Worm (Caenorhabditis elegans) whole organism, L2 larva: ENCODE measurements around the gene nspe-4.

ENCODE experiments used
- alr-1 ChIP-seq: fragments of 150-350 bp; optimal IDR thresholded peaks from 2 replicates; lab custom pipeline; 2014; ENCODE audit warnings: missing biosample characterization, missing genetic modification characterization
- blmp-1 ChIP-seq: sonication (generic microtip); optimal IDR thresholded peaks from 2 replicates; lab custom pipeline; 2017; ENCODE audit warnings: missing genetic modification characterization, mild to moderate bottlenecking, missing compliant biosample characterization, antibody characterized with exemption, moderate library complexity; ENCODE audit not compliant: insufficient read depth
- ceh-16 ChIP-seq: fragments of 150-350 bp; optimal IDR thresholded peaks from 2 replicates; lab custom pipeline; 2014; ENCODE audit warnings: missing biosample characterization, missing genetic modification characterization
- ceh-82 ChIP-seq: fragments of 150-350 bp; optimal IDR thresholded peaks from 2 replicates; lab custom pipeline; 2014; ENCODE audit warnings: missing biosample characterization, missing genetic modification characterization
- egl-27 ChIP-seq: sonication (generic microtip); optimal IDR thresholded peaks from 3 replicates; lab custom pipeline; 2017; ENCODE audit warnings: missing biosample characterization, missing genetic modification reagents, missing genetic modification characterization
- elt-3 ChIP-seq: sonication (generic microtip); optimal IDR thresholded peaks from 2 replicates; lab custom pipeline; 2017; ENCODE audit warnings: missing biosample characterization, missing genetic modification characterization
- nhr-12 ChIP-seq: fragments of 150-350 bp; optimal IDR thresholded peaks from 2 replicates; lab custom pipeline; 2014; ENCODE audit warnings: missing biosample characterization, missing genetic modification characterization
- nhr-25 ChIP-seq: fragments of 150-350 bp; sonication (generic microtip); optimal IDR thresholded peaks from 3 replicates; lab custom pipeline; 2014; ENCODE audit warnings: missing biosample characterization, missing genetic modification characterization
- unc-39 ChIP-seq: fragments of 150-350 bp; optimal IDR thresholded peaks from 2 replicates; lab custom pipeline; 2014; ENCODE audit warnings: missing biosample characterization, missing genetic modification characterization
- unc-55 ChIP-seq: fragments of 150-350 bp; sonication (generic microtip); optimal IDR thresholded peaks from 3 replicates; lab custom pipeline; 2014; ENCODE audit warnings: missing biosample characterization, missing genetic modification reagents, missing genetic modification characterization
- unc-62 ChIP-seq: fragments of 150-350 bp; optimal IDR thresholded peaks from 2 replicates; lab custom pipeline; 2014; ENCODE audit warnings: missing biosample characterization, missing genetic modification reagents, missing genetic modification characterization
- ztf-11 ChIP-seq: sonication (generic microtip); optimal IDR thresholded peaks from 2 replicates; lab custom pipeline; 2017; ENCODE audit warnings: missing biosample characterization, missing genetic modification characterization

DNA sequence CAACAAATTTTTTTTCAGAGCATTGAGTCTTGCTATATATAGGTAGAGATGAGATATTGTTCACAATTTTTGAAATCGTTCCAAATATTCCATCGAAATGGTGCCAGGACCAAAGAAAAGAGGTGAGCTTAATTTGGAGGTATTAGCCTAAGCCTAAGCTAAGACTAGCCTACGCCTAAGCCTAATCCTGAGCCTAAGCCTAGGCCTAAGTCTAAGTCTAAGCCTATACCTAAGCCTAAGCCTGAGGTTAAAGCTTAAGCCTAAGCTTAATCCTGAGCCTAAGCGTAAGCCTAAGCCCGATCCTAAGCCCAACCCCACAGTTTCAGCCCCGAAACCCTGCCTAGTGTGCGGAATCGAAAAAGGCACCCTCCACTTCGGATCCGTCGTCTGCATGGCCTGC, 24.3 kb downstream of the nspe-4 start, which contains the start of gene nhr-234:
- TF ChIP-seq nhr-12 (no peak), egl-27 (no peak), alr-1 (tag; lab: Kevin White, UChicago) (no peak), unc-39 (tag; lab: Kevin White, UChicago) (no peak), ceh-82 (tag; lab: Kevin White, UChicago) (no peak), blmp-1 (no peak), elt-3 (tag; lab: Kevin White, UChicago) (no peak), unc-62 (GFP tag; lab: Kevin White, UChicago) (no peak), nhr-25 (tag; lab: Kevin White, UChicago) (no peak), ztf-11 (no peak), ceh-16 (tag; lab: Kevin White, UChicago) (no peak), unc-55 (GFP tag; lab: Kevin White, UChicago) (no peak)
